Fruit fly (Drosophila melanogaster): ENCODE data around the gene CG14073.

dm6 chr3L:18828318-18828717 lies 7.8 kb upstream of the CG14073 start:
- no peak for TF ChIP-seq dsf (GFP tag; optimal IDR thresholded peaks at IDR 0.05; ENCODE audit: borderline replicate concordance)
- no peak for TF ChIP-seq Hr78 (GFP tag; optimal IDR thresholded peaks at IDR 0.05)
- no peak for TF ChIP-seq psq (GFP tag; optimal IDR thresholded peaks at IDR 0.05)
- TF ChIP-seq h (GFP tag; optimal IDR thresholded peaks at IDR 0.05): no peak
- no peak for TF ChIP-seq pan (optimal IDR thresholded peaks at IDR 0.05)
- no peak for TF ChIP-seq jim (GFP tag; optimal IDR thresholded peaks at IDR 0.05)
